Worm (Caenorhabditis elegans) whole organism, early embryonic: ENCODE measurements around the gene F53A9.9.

ENCODE experiments used
- B0310.2 ChIP-seq: sonication (generic microtip); optimal IDR thresholded peaks from 2 replicates; lab custom pipeline; 2016; ENCODE audit warnings: mild to moderate bottlenecking, missing genetic modification characterization, missing compliant biosample characterization
- F13C5.2 ChIP-seq: sonication (generic microtip); optimal IDR thresholded peaks from 2 replicates; lab custom pipeline; 2017; ENCODE audit warnings: mild to moderate bottlenecking, missing genetic modification characterization, inconsistent platforms, missing compliant biosample characterization
- ama-1 ChIP-seq: fragments of 150-350 bp; optimal IDR thresholded peaks from 2 replicates; lab custom pipeline; 2014
- ceh-13 ChIP-seq: fragments of 200-800 bp; sonication (Bioruptor generic); optimal IDR thresholded peaks from 2 replicates; lab custom pipeline; 2018; ENCODE audit warnings: mild to moderate bottlenecking, missing genetic modification characterization, missing compliant biosample characterization
- flt-1 ChIP-seq: fragments of 200-800 bp; sonication (Bioruptor generic); IDR thresholded peaks from 2 replicates; pipeline ENCODE4 v1.3.6; 2022; ENCODE audit warnings: missing genetic modification characterization, missing compliant biosample characterization
- hmg-4 ChIP-seq: fragments of 200-800 bp; sonication (Bioruptor generic); optimal IDR thresholded peaks from 2 replicates; lab custom pipeline; 2018; ENCODE audit warnings: mild to moderate bottlenecking, missing genetic modification characterization, missing compliant biosample characterization
- pes-1 ChIP-seq: fragments of 200-800 bp; sonication (Bioruptor generic); IDR thresholded peaks from 2 replicates; pipeline ENCODE4 v1.3.6; 2022; ENCODE audit warnings: missing genetic modification reagents, missing genetic modification characterization, missing compliant biosample characterization
- tbx-37 ChIP-seq: fragments of 200-800 bp; sonication (Bioruptor generic); conservative IDR thresholded peaks from 2 replicates; pipeline ENCODE4 v1.3.6; 2022; ENCODE audit warnings: missing genetic modification reagents, missing genetic modification characterization, missing compliant biosample characterization
- tra-4 ChIP-seq: sonication (generic microtip); optimal IDR thresholded peaks from 2 replicates; lab custom pipeline; 2017; ENCODE audit warnings: missing genetic modification characterization, missing compliant biosample characterization

DNA sequence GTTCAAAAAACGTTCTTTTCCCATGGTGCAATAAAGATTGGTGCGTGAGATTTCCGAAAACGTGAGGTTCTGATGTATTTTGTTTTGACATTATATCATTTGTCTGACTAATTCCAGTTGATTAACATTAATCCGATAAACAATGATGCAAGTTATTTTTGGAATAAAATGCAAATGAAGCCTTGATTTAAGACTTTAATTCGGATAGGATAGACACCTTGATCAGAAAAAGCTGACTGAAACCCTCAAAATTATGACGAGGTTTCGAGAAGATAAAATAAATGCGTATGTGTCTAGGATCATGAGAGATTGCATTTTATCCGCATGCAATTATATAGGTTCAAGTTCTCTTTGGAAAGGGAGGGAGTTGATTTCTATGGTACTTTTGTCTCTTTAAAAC is 25.0 kb upstream of the F53A9.9 start:
- TF ChIP-seq hmg-4 (no peak), ama-1 (lab: Kevin White, UChicago) (no peak), tbx-37 (GFP tag; lab: Robert Waterston, UW) (no peak), flt-1 (GFP tag; lab: Robert Waterston, UW) (no peak), B0310.2 (no peak), tra-4 (no peak), F13C5.2 (tag; lab: Kevin White, UChicago) (no peak), ceh-13 (GFP tag; lab: Kevin White, UChicago) (no peak), pes-1 (GFP tag; lab: Robert Waterston, UW) (no peak)
